Fruit fly (Drosophila melanogaster): ENCODE measurements around the gene Orct.

Orct gene

dm6 chr3R:24229870-24230422 lies 46.1 kb upstream of the Orct start, which contains the start of gene Spase22-23 (continued):
- TF ChIP-seq B-H2 (GFP tag; optimal IDR thresholded peaks at IDR 0.05) = no peak
- TF ChIP-seq CG8290 (GFP tag; optimal IDR thresholded peaks at IDR 0.05) = no peak
- TF ChIP-seq CG8290 (tag; optimal IDR thresholded peaks at IDR 0.05) = peak in 1 of 2 experiments; percentile 54
- no peak for TF ChIP-seq CG12942 (GFP tag; optimal IDR thresholded peaks at IDR 0.05)
- TF ChIP-seq ci (GFP tag; IDR thresholded peaks at IDR 0.05) = 0 out of 3 replicates have a peak, but pooled peaks have one; percentile 20
- TF ChIP-seq Scr (GFP tag; IDR thresholded peaks at IDR 0.05; ENCODE audit: partially characterized antibody) = peak; percentile 96
- peak; percentile 97 for TF ChIP-seq amos (GFP tag; IDR thresholded peaks at IDR 0.05; ENCODE audit: partially characterized antibody)
- TF ChIP-seq CG12769 (tag; optimal IDR thresholded peaks at IDR 0.05) = no peak
- peak; percentile 92 for TF ChIP-seq HLH4C (GFP tag; IDR thresholded peaks at IDR 0.05; ENCODE audit: partially characterized antibody)
- TF ChIP-seq eve (GFP tag; optimal IDR thresholded peaks at IDR 0.05) = no peak
- peak; percentile 89 for TF ChIP-seq CG2129 (GFP tag; IDR thresholded peaks at IDR 0.05; ENCODE audit: partially characterized antibody)
- TF ChIP-seq cad (GFP tag; optimal IDR thresholded peaks at IDR 0.05) = no peak
- TF ChIP-seq hb (GFP tag; IDR thresholded peaks at IDR 0.05; ENCODE audit: partially characterized antibody) = peak; percentile 92
- TF ChIP-seq Vsx1 (GFP tag; optimal IDR thresholded peaks at IDR 0.05) = no peak
- no peak for TF ChIP-seq CG12219 (GFP tag; optimal IDR thresholded peaks at IDR 0.05)
- peak; percentile 89 for TF ChIP-seq ato (GFP tag; IDR thresholded peaks at IDR 0.05; ENCODE audit: partially characterized antibody)
- TF ChIP-seq Gug (GFP tag; IDR thresholded peaks at IDR 0.05) = peak; percentile 10; the same call in 1 of the 4 replicates
- peak; percentile 89 for TF ChIP-seq nerfin-2 (GFP tag; IDR thresholded peaks at IDR 0.05; ENCODE audit: partially characterized antibody)
- TF ChIP-seq Hr39 (optimal IDR thresholded peaks at IDR 0.05) = no peak
- TF ChIP-seq kay (GFP tag; optimal IDR thresholded peaks at IDR 0.05) = no peak
- TF ChIP-seq CG8924 (tag; optimal IDR thresholded peaks at IDR 0.05) = peak; percentile 16
- peak; percentile 82 for TF ChIP-seq MESR4 (GFP tag; optimal IDR thresholded peaks at IDR 0.05)
- TF ChIP-seq YL-1 (GFP tag; optimal IDR thresholded peaks at IDR 0.05) = no peak
- TF ChIP-seq slou (GFP tag; optimal IDR thresholded peaks at IDR 0.05) = no peak
- TF ChIP-seq CG10147 (GFP tag; optimal IDR thresholded peaks at IDR 0.05) = no peak
- no peak for TF ChIP-seq CG7839 (tag; optimal IDR thresholded peaks at IDR 0.05)
- TF ChIP-seq inv (GFP tag; IDR thresholded peaks at IDR 0.05; ENCODE audit: partially characterized antibody) = peak; percentile 92
- no peak for TF ChIP-seq wor (GFP tag; IDR thresholded peaks at IDR 0.05)
- no peak for TF ChIP-seq Oaz (GFP tag; IDR thresholded peaks at IDR 0.05)
- no peak for TF ChIP-seq Tbp (GFP tag; optimal IDR thresholded peaks at IDR 0.05)
- TF ChIP-seq zen2 (GFP tag; IDR thresholded peaks at IDR 0.05; ENCODE audit: partially characterized antibody) = peak; percentile 92
- TF ChIP-seq CG2116 (GFP tag; optimal IDR thresholded peaks at IDR 0.05) = peak; percentile 83
- no peak for TF ChIP-seq CG4730 (GFP tag; IDR thresholded peaks at IDR 0.05)
- no peak for TF ChIP-seq Mrtf (GFP tag; IDR thresholded peaks at IDR 0.05)
- TF ChIP-seq trem (tag; optimal IDR thresholded peaks at IDR 0.05) = peak; percentile 9
- TF ChIP-seq slbo (GFP tag; IDR thresholded peaks at IDR 0.05) = 0 out of 2 replicates have a peak, but pooled peaks have one; percentile 19
- peak; percentile 96 for TF ChIP-seq Opbp (GFP tag; IDR thresholded peaks at IDR 0.05; ENCODE audit: partially characterized antibody)
- peak; percentile 94 for TF ChIP-seq CG13287 (GFP tag; IDR thresholded peaks at IDR 0.05; ENCODE audit: partially characterized antibody)
- no peak for TF ChIP-seq gfzf (GFP tag; optimal IDR thresholded peaks at IDR 0.05)
- TF ChIP-seq CG11504 (tag; optimal IDR thresholded peaks at IDR 0.05) = no peak
- no peak for TF ChIP-seq CG43689 (GFP tag; IDR thresholded peaks at IDR 0.05)
- peak; percentile 4 for TF ChIP-seq CG15479 (GFP tag; optimal IDR thresholded peaks at IDR 0.05)
- TF ChIP-seq Doc3 (GFP tag; IDR thresholded peaks at IDR 0.05; ENCODE audit: partially characterized antibody) = peak; percentile 89
- TF ChIP-seq MBD-R2 (GFP tag; IDR thresholded peaks at IDR 0.05) = peak; percentile 44
- no peak for TF ChIP-seq CG8944 (GFP tag; optimal IDR thresholded peaks at IDR 0.05)
- no peak for TF ChIP-seq CG6254 (GFP tag; optimal IDR thresholded peaks at IDR 0.05)
- TF ChIP-seq lab (GFP tag; optimal IDR thresholded peaks at IDR 0.05) = no peak
- no peak for TF ChIP-seq CG9727 (GFP tag; optimal IDR thresholded peaks at IDR 0.05)
- peak; percentile 82 for TF ChIP-seq sna (GFP tag; IDR thresholded peaks at IDR 0.05; ENCODE audit: partially characterized antibody)
